Fruit fly (Drosophila melanogaster) whole organism, embryonic: ENCODE data around the gene Uba5.

Experiments
- ATbp ChIP-seq: fragments of 200-800 bp; sonication (Bioruptor generic); optimal IDR thresholded peaks from 2 replicates; lab custom pipeline; 2017; ENCODE audit warnings: missing biosample characterization, mild to moderate bottlenecking, missing genetic modification characterization, missing genetic modification reagents
- CG1024 ChIP-seq: fragments of 200-800 bp; sonication (Bioruptor generic); IDR thresholded peaks from 2 replicates; pipeline ENCODE4 v1.3.6; 2022; ENCODE audit warnings: missing biosample characterization, missing genetic modification characterization
- CG10979 ChIP-seq: fragments of 200-800 bp; sonication (Bioruptor generic); optimal IDR thresholded peaks from 2 replicates; lab custom pipeline; 2018; ENCODE audit warnings: missing biosample characterization, mild to moderate bottlenecking, missing genetic modification characterization, moderate library complexity
- CG12071 ChIP-seq: fragments of 200-800 bp; sonication (Bioruptor generic); optimal IDR thresholded peaks from 3 replicates; lab custom pipeline; 2018; ENCODE audit warnings: missing biosample characterization, mild to moderate bottlenecking, missing genetic modification characterization
- CG12155 ChIP-seq: fragments of 200-800 bp; sonication (Bioruptor generic); optimal IDR thresholded peaks from 3 replicates; lab custom pipeline; 2016; ENCODE audit warnings: missing biosample characterization, missing genetic modification characterization
- CG13624 ChIP-seq: fragments of 200-800 bp; sonication (Bioruptor generic); optimal IDR thresholded peaks from 2 replicates; lab custom pipeline; 2016; ENCODE audit warnings: missing biosample characterization, missing genetic modification characterization
- CG14014 ChIP-seq: fragments of 200-800 bp; sonication (Bioruptor generic); IDR thresholded peaks from 2 replicates; pipeline ENCODE4 v1.3.6; 2022; ENCODE audit warnings: missing biosample characterization, missing genetic modification characterization
- CG16863 ChIP-seq: fragments of 200-800 bp; sonication (Bioruptor generic); optimal IDR thresholded peaks from 3 replicates; lab custom pipeline; 2016; ENCODE audit warnings: missing biosample characterization, missing genetic modification characterization
- CG17328 ChIP-seq: fragments of 200-800 bp; sonication (Bioruptor generic); IDR thresholded peaks from 2 replicates; pipeline ENCODE4 v1.3.6; 2022; ENCODE audit warnings: missing biosample characterization, missing genetic modification characterization
- CG32532 ChIP-seq: fragments of 200-800 bp; sonication (Bioruptor generic); IDR thresholded peaks from 2 replicates; pipeline ENCODE4 v1.3.6; 2022; ENCODE audit warnings: missing biosample characterization, missing genetic modification characterization
- CG33213 ChIP-seq: fragments of 200-800 bp; sonication (Bioruptor generic); optimal IDR thresholded peaks from 3 replicates; lab custom pipeline; 2016; ENCODE audit warnings: missing biosample characterization, missing genetic modification characterization
- CG34376 ChIP-seq: fragments of 200-800 bp; sonication (Bioruptor generic); optimal IDR thresholded peaks from 2 replicates; lab custom pipeline; 2018; ENCODE audit warnings: missing biosample characterization, mild to moderate bottlenecking, missing genetic modification characterization
- CG34422 ChIP-seq: fragments of 200-800 bp; sonication (Bioruptor generic); IDR thresholded peaks from 3 replicates; pipeline ENCODE4 v1.3.6; 2022; ENCODE audit warnings: missing biosample characterization, missing genetic modification characterization
- CG3726 ChIP-seq: fragments of 200-800 bp; sonication (Bioruptor generic); IDR thresholded peaks from 3 replicates; pipeline ENCODE4, ENCODE4 v1.3.6; 2022; ENCODE audit warnings: missing biosample characterization, missing genetic modification characterization
- CG7556 ChIP-seq: fragments of 200-800 bp; sonication (Bioruptor generic); optimal IDR thresholded peaks from 2 replicates; lab custom pipeline; 2017; ENCODE audit warnings: missing biosample characterization, mild to moderate bottlenecking, missing genetic modification characterization
- CG9797 ChIP-seq: fragments of 200-800 bp; sonication (Bioruptor generic); optimal IDR thresholded peaks from 3 replicates; lab custom pipeline; 2018; ENCODE audit warnings: missing biosample characterization, mild to moderate bottlenecking, missing genetic modification characterization
- CG9932 ChIP-seq: fragments of 200-800 bp; sonication (Bioruptor generic); IDR thresholded peaks from 2 replicates; pipeline ENCODE4 v1.3.6; 2022; ENCODE audit warnings: missing biosample characterization, missing genetic modification characterization
- Drgx ChIP-seq: fragments of 200-800 bp; sonication (Bioruptor generic); IDR thresholded peaks from 2 replicates; pipeline ENCODE4 v1.3.6; 2022; ENCODE audit warnings: missing biosample characterization, missing genetic modification characterization
- Hr39 ChIP-seq: fragments of >200 bp; optimal IDR thresholded peaks from 2 replicates; lab custom pipeline; 2017
- Lpt ChIP-seq: fragments of >200 bp; optimal IDR thresholded peaks from 2 replicates; lab custom pipeline; 2018; ENCODE audit warnings: missing biosample characterization, missing genetic modification characterization
- Med ChIP-seq: fragments of 200-800 bp; sonication (Bioruptor generic); peaks from one replicate; lab custom pipeline; 2016; ENCODE audit warnings: missing biosample characterization, missing genetic modification characterization, mild to moderate bottlenecking, inconsistent platforms, moderate library complexity
- NC2α ChIP-seq: fragments of 200-800 bp; sonication (Bioruptor generic); optimal IDR thresholded peaks from 2 replicates; lab custom pipeline; 2016; ENCODE audit warnings: missing biosample characterization, missing genetic modification characterization
- Ptx1 ChIP-seq: fragments of 200-800 bp; sonication (Bioruptor generic); IDR thresholded peaks from 2 replicates; pipeline ENCODE4 v1.3.6; 2022; ENCODE audit warnings: missing biosample characterization, missing genetic modification characterization
- Rfx ChIP-seq: fragments of 200-800 bp; sonication (Bioruptor generic); IDR thresholded peaks from 2 replicates; pipeline ENCODE4 v1.3.6; 2022; ENCODE audit warnings: missing biosample characterization, missing genetic modification characterization
- Side ChIP-seq: fragments of 200-800 bp; sonication (Bioruptor generic); optimal IDR thresholded peaks from 2 replicates; lab custom pipeline; 2016; ENCODE audit warnings: missing biosample characterization, missing genetic modification characterization
- Sin3A ChIP-seq: fragments of >200 bp; optimal IDR thresholded peaks from 2 replicates; lab custom pipeline; 2018
- Sox102F ChIP-seq: fragments of 200-800 bp; sonication (Bioruptor generic); optimal IDR thresholded peaks from 2 replicates; lab custom pipeline; 2018; ENCODE audit warnings: missing biosample characterization, mild to moderate bottlenecking, missing genetic modification characterization, moderate library complexity
- TFAM ChIP-seq: fragments of 200-800 bp; sonication (Bioruptor generic); optimal IDR thresholded peaks from 2 replicates; lab custom pipeline; 2017; ENCODE audit warnings: missing biosample characterization, missing genetic modification characterization, inconsistent platforms
- Usf ChIP-seq: fragments of 200-800 bp; sonication (Bioruptor generic); optimal IDR thresholded peaks from 2 replicates; lab custom pipeline; 2017; ENCODE audit warnings: missing genotype, missing biosample characterization, missing genetic modification characterization
- ac ChIP-seq: fragments of 200-800 bp; sonication (Bioruptor generic); optimal IDR thresholded peaks from 3 replicates; lab custom pipeline; 2017; ENCODE audit warnings: missing biosample characterization, mild to moderate bottlenecking, missing genetic modification characterization
- dan ChIP-seq: fragments of 200-800 bp; sonication (Bioruptor generic); IDR thresholded peaks from 2 replicates; pipeline ENCODE4 v1.3.6; 2022; ENCODE audit warnings: missing biosample characterization, missing genetic modification characterization
- dmrt11E ChIP-seq: fragments of 200-800 bp; sonication (Bioruptor generic); optimal IDR thresholded peaks from 3 replicates; lab custom pipeline; 2018; ENCODE audit warnings: missing biosample characterization, mild to moderate bottlenecking, missing genetic modification characterization, moderate library complexity
- dpn ChIP-seq, 2 experiments: fragments of 200-800 bp; sonication (Bioruptor generic); optimal IDR thresholded peaks; 3 replicates each; lab custom pipeline; 2016; ENCODE audit warnings: missing biosample characterization in 2 of 2, missing genetic modification characterization in 2 of 2
- exex ChIP-seq: fragments of 200-800 bp; sonication (Bioruptor generic); optimal IDR thresholded peaks from 4 replicates; lab custom pipeline; 2018; ENCODE audit warnings: missing biosample characterization, mild to moderate bottlenecking, missing genetic modification characterization, moderate library complexity
- gem ChIP-seq: fragments of 200-800 bp; sonication (Bioruptor generic); optimal IDR thresholded peaks from 2 replicates; lab custom pipeline; 2019; ENCODE audit warnings: missing biosample characterization, mild to moderate bottlenecking, missing genetic modification characterization, moderate library complexity
- grau ChIP-seq: fragments of 200-800 bp; optimal IDR thresholded peaks from 3 replicates; lab custom pipeline; 2019; ENCODE audit warnings: missing biosample characterization, mild to moderate bottlenecking, missing genetic modification characterization, moderate library complexity
- h ChIP-seq: fragments of >200 bp; optimal IDR thresholded peaks from 2 replicates; lab custom pipeline; 2017
- kay ChIP-seq: fragments of 200-800 bp; sonication (Bioruptor generic); optimal IDR thresholded peaks from 2 replicates; lab custom pipeline; 2016; ENCODE audit warnings: missing biosample characterization, missing genetic modification characterization
- lmd ChIP-seq: fragments of 200-800 bp; sonication (Bioruptor generic); IDR thresholded peaks from 2 replicates; pipeline ENCODE4 v1.3.6; 2022; ENCODE audit warnings: missing biosample characterization, missing genetic modification characterization
- p53 ChIP-seq: fragments of 200-800 bp; sonication (Bioruptor generic); optimal IDR thresholded peaks from 2 replicates; lab custom pipeline; 2016; ENCODE audit warnings: missing biosample characterization, missing genetic modification characterization
- prd ChIP-seq, 3 experiments: fragments of >200 bp in 2 of 3; fragments of 200-800 bp in 1 of 3; sonication (Bioruptor generic) in 1 of 3; optimal IDR thresholded peaks in 2 of 3; IDR thresholded peaks in 1 of 3; 2 replicates in 2 of 3; 3 replicates in 1 of 3; pipeline versions ENCODE4 v1.3.6 to Lab custom; 2017 to 2022; ENCODE audit warnings: missing biosample characterization in 1 of 3, missing genetic modification characterization in 1 of 3
- slbo ChIP-seq: fragments of 200-800 bp; sonication (Bioruptor generic); IDR thresholded peaks from 2 replicates; pipeline ENCODE4 v1.3.6; 2022; ENCODE audit warnings: missing biosample characterization, missing genetic modification characterization
- slou ChIP-seq: fragments of 200-800 bp; sonication (Bioruptor generic); optimal IDR thresholded peaks from 3 replicates; lab custom pipeline; 2016; ENCODE audit warnings: missing biosample characterization, missing genetic modification characterization
- sug ChIP-seq: fragments of 200-800 bp; optimal IDR thresholded peaks from 2 replicates; lab custom pipeline; 2019; ENCODE audit warnings: missing biosample characterization, mild to moderate bottlenecking, missing genetic modification characterization, moderate library complexity

Uba5 gene

DNA sequence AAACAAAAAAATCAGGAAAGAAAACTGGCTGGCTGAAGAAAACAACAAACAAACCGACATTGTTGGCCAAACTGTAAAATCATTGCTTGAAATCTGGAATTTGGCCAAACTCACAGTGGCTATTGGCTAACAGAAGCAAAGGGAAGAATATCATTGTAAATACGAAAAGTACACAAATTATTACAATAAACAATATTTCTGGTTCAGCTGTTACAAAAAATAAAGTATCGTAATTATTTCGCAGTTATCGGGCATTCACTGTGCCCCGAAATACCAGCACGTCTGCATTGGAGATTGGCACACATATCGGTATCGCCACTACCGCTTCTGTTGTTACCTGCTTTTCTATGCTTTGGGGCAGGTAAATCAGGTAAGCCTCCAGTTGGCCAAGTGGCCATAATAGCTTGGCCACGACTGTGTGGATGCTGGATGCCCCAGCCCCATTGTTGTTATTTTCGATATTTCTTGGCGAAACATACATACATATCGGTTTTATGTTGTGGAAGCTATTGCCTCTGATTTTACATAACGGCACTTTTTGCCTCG lies 32.2 kb upstream of the Uba5 start (continued):
- TF ChIP-seq dan (GFP tag; lab: Robert Waterston, UW) (no peak), CG34422 (0 out of 3 replicates have a peak, but pooled peaks have one; percentile 30), Lpt (GFP tag; lab: Kevin White, UChicago) (no peak), dmrt11E (no peak), kay (GFP tag; lab: Kevin White, UChicago) (peak; percentile 7), Sox102F (GFP tag; lab: Kevin White, UChicago) (peak; percentile 59), CG16863 (no peak), CG12155 (GFP tag; lab: Kevin White, UChicago) (no peak), CG34376 (no peak)

DNA sequence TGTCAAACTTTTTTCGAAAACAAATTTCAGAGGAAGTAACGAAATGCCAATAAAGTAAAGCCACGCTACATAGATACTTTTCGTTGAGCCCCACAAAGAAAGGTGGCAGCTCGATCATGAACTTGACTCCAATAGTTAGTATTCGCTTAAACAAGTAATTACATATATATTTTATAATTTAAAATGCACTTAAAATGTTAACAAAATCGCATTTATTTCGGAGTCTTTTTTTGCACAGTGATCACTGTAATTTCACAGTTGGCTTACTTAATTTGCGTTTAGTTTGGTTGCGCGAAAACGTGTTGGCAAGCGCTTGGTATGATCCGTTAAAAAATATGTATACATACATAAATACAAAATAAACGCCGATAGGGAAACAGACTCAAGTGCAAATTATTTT lies 31.7 kb upstream of the Uba5 start:
- TF ChIP-seq Hr39 (no peak), NC2α (GFP tag; lab: Kevin White, UChicago) (no peak), slbo (GFP tag; lab: Robert Waterston, UW) (peak; percentile 30; the same call in 1 of the 2 replicates), CG3726 (GFP tag; lab: Robert Waterston, UW) (no peak), CG14014 (GFP tag; lab: Robert Waterston, UW) (no peak), Med (GFP tag; lab: Kevin White, UChicago) (peak; percentile 66), ATbp (GFP tag; lab: Kevin White, UChicago) (no peak), Usf (no peak), CG32532 (peak; percentile 39; the same call in 1 of the 2 replicates), Drgx (GFP tag; lab: Robert Waterston, UW) (peak; percentile 45), CG9932 (GFP tag; lab: Robert Waterston, UW) (0 out of 2 replicates have a peak, but pooled peaks have one; percentile 13), CG9797 (GFP tag; lab: Kevin White, UChicago) (no peak), slou (GFP tag; lab: Kevin White, UChicago) (no peak), h (lab: Kevin White, UChicago) (no peak), CG33213 (GFP tag; lab: Kevin White, UChicago) (no peak), Side (no peak), lmd (GFP tag; lab: Robert Waterston, UW) (peak; percentile 12; the same call in 1 of the 2 replicates), Sin3A (lab: Kevin White, UChicago) (no peak), CG17328 (GFP tag; lab: Robert Waterston, UW) (0 out of 2 replicates have a peak, but pooled peaks have one; percentile 8), sug (tag; lab: Kevin White, UChicago) (no peak), p53 (GFP tag; lab: Kevin White, UChicago) (no peak), Rfx (peak; percentile 36), gem (peak; percentile 7), dpn (GFP tag; optimal IDR thresholded peaks at IDR 0.05; lab: Kevin White, UChicago) (no peak), Ptx1 (GFP tag; lab: Robert Waterston, UW) (0 out of 2 replicates have a peak, but pooled peaks have one; percentile 24), CG10979 (no peak), prd (optimal IDR thresholded peaks at IDR 0.05; lab: Kevin White, UChicago) (no peak), prd (GFP tag; IDR thresholded peaks at IDR 0.05; lab: Robert Waterston, UW) (0 out of 3 replicates have a peak, but pooled peaks have one; percentile 23), CG13624 (GFP tag; lab: Kevin White, UChicago) (no peak), CG12071 (GFP tag; lab: Kevin White, UChicago) (no peak), grau (tag; lab: Kevin White, UChicago) (peak; percentile 55), exex (no peak), CG1024 (GFP tag; lab: Robert Waterston, UW) (no peak), CG7556 (GFP tag; lab: Kevin White, UChicago) (no peak), ac (GFP tag; lab: Kevin White, UChicago) (no peak), TFAM (GFP tag; lab: Kevin White, UChicago) (no peak)
